Fruit fly (Drosophila melanogaster) whole organism: ENCODE measurements around the gene Dim1.

ENCODE experiments used
- CG8478 ChIP-seq: fragments of >200 bp; optimal IDR thresholded peaks from 2 replicates; lab custom pipeline; 2018; ENCODE audit warnings: inconsistent platforms
- psq ChIP-seq: fragments of >200 bp; optimal IDR thresholded peaks from 2 replicates; lab custom pipeline; 2017

- TF ChIP-seq CG8478, result no peak
- no peak for TF ChIP-seq psq (lab: Kevin White, UChicago)
Observed at dm6 chr2L:4444457-4444856, 41.4 kb downstream of the Dim1 start, which contains the start of the genes morgue and Elp3.
